Fruit fly (Drosophila melanogaster) S2 (cell line): ENCODE results near the gene Ndf.

Experiments
- CG8478 ChIP-seq: fragments of >200 bp; optimal IDR thresholded peaks from 2 replicates; lab custom pipeline; 2018
- CTCF ChIP-seq, 2 experiments: fragments of >200 bp; optimal IDR thresholded peaks; 2 replicates each; lab custom pipeline; 2018

DNA sequence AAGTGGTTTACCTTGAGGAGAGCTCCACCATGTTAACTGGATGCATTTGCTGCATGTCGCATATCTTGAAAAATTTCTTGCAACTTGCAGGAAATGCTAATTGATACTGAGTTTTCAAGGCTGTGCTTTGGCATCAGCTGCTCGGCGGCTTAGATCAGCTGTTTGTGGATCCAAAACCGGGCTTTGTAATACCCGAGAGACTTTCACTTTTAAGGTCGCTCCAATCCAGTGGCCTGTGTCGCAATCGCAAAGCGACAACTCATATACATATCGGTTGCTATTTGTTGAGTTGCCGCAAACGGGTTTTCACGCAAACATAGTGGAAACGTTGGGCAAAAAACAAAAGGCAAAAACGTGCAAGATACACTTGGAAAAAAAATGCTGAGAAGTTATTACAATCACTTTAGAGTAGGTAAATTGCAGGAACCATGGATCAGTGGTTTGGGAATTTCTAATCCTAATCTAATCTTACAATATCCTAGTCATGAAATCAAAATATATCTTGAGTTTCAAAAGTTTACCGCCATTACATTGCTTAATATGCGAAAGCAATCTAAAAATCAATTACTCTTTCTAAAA, 32.2 kb downstream of the Ndf start:
- TF ChIP-seq CG8478 (lab: Kevin White, UChicago) = no peak
- TF ChIP-seq CTCF (optimal IDR thresholded peaks at IDR 0.05; lab: Kevin White, UChicago) = no peak
